Fruit fly (Drosophila melanogaster): Measurements from ENCODE around the gene Mco4.

dm6 chrX:17870614-17871394 lies 14.9 kb upstream of the Mco4 start:
- TF ChIP-seq Met (GFP tag; optimal IDR thresholded peaks at IDR 0.05) (no peak), CG32006 (GFP tag; optimal IDR thresholded peaks at IDR 0.05) (no peak), acj6 (GFP tag; optimal IDR thresholded peaks at IDR 0.05) (no peak), esn (GFP tag; optimal IDR thresholded peaks at IDR 0.05) (no peak)
